Fruit fly (Drosophila melanogaster) S2 (cell line): ENCODE data around the gene U2af38.

Source experiments
- CG8478 ChIP-seq: fragments of >200 bp; optimal IDR thresholded peaks from 2 replicates; lab custom pipeline; 2018
- CTCF ChIP-seq, 2 experiments: fragments of >200 bp; optimal IDR thresholded peaks; 2 replicates each; lab custom pipeline; 2018

DNA sequence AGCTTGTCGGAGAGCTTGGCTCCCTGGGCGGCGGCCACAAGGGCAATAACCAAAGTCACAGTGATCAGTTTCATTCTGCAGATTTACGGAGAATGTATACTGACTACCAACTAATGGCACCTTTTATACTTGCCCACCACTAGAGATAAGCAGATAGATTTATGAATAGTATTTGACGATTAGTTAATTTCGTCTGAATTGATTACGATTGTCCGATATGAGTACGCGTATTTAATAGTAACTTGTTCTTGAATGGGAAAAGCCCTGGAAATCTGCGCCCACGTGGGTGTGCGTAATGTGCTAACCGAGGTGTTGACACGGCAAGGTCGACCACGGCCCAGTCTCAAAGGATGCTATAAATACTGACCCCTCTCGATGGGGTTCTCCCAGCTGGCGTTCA is 26.7 kb upstream of the U2af38 start, which contains the start of gene CG11911:
- TF ChIP-seq CG8478 (lab: Kevin White, UChicago) (no peak), CTCF (optimal IDR thresholded peaks at IDR 0.05; lab: Kevin White, UChicago) (no peak)
